Fruit fly (Drosophila melanogaster) whole organism, prepupa: Measurements from ENCODE around the gene Ctr1B.

Source experiments
- Blimp-1 ChIP-seq: fragments of 200-800 bp; sonication (Bioruptor generic); optimal IDR thresholded peaks from 3 replicates; lab custom pipeline; 2017; ENCODE audit warnings: missing biosample characterization, missing genetic modification characterization, mild to moderate bottlenecking, moderate library complexity, missing genetic modification reagents
- CG10631 ChIP-seq: fragments of 200-800 bp; sonication (Bioruptor generic); optimal IDR thresholded peaks from 2 replicates; lab custom pipeline; 2016; ENCODE audit warnings: missing biosample characterization, missing genetic modification characterization
- CG11294 ChIP-seq: fragments of 200-800 bp; sonication (Bioruptor generic); IDR thresholded peaks from 2 replicates; pipeline ENCODE4 v1.3.6; 2022; ENCODE audit warnings: missing biosample characterization, missing genetic modification characterization
- CG11902 ChIP-seq: fragments of 200-800 bp; sonication (Bioruptor generic); optimal IDR thresholded peaks from 3 replicates; lab custom pipeline; 2016; ENCODE audit warnings: missing biosample characterization, missing genetic modification characterization
- CG1621 ChIP-seq: fragments of 200-800 bp; sonication (Bioruptor generic); optimal IDR thresholded peaks from 3 replicates; lab custom pipeline; 2018; ENCODE audit warnings: missing biosample characterization, mild to moderate bottlenecking, missing genetic modification characterization
- CG16779 ChIP-seq: fragments of 200-800 bp; sonication (Bioruptor generic); optimal IDR thresholded peaks from 3 replicates; lab custom pipeline; 2017; ENCODE audit warnings: missing biosample characterization, mild to moderate bottlenecking, missing genetic modification characterization
- CG3032 ChIP-seq: fragments of 200-800 bp; optimal IDR thresholded peaks from 2 replicates; lab custom pipeline; 2019; ENCODE audit warnings: missing biosample characterization, mild to moderate bottlenecking, missing genetic modification characterization, moderate library complexity
- CG34406 ChIP-seq: fragments of 200-800 bp; sonication (Bioruptor generic); optimal IDR thresholded peaks from 3 replicates; lab custom pipeline; 2016; ENCODE audit warnings: missing biosample characterization, missing genetic modification characterization
- CG3919 ChIP-seq: fragments of 200-800 bp; sonication (Bioruptor generic); optimal IDR thresholded peaks from 3 replicates; lab custom pipeline; 2016; ENCODE audit warnings: missing biosample characterization, missing genetic modification characterization
- CG6854 ChIP-seq: fragments of 200-800 bp; sonication (Bioruptor generic); optimal IDR thresholded peaks from 2 replicates; lab custom pipeline; 2017; ENCODE audit warnings: missing biosample characterization, mild to moderate bottlenecking, missing genetic modification characterization
- CG7368 ChIP-seq: fragments of 200-800 bp; sonication (Bioruptor generic); optimal IDR thresholded peaks from 3 replicates; lab custom pipeline; 2016; ENCODE audit warnings: missing biosample characterization, missing genetic modification characterization
- CG8319 ChIP-seq: fragments of 200-800 bp; sonication (Bioruptor generic); optimal IDR thresholded peaks from 3 replicates; lab custom pipeline; 2016; ENCODE audit warnings: missing biosample characterization, missing genetic modification characterization
- CG8632 ChIP-seq: fragments of 200-800 bp; sonication (Bioruptor generic); optimal IDR thresholded peaks from 3 replicates; lab custom pipeline; 2016; ENCODE audit warnings: missing biosample characterization, missing genetic modification characterization
- Eip78C ChIP-seq: fragments of 200-800 bp; sonication (Bioruptor generic); peaks from one replicate; lab custom pipeline; 2016; ENCODE audit warnings: missing biosample characterization, missing genetic modification characterization
- Eip93F ChIP-seq: fragments of 200-800 bp; sonication (Bioruptor generic); optimal IDR thresholded peaks from 2 replicates; lab custom pipeline; 2016; ENCODE audit warnings: missing biosample characterization, mild to moderate bottlenecking, missing genetic modification characterization
- Ets21C ChIP-seq: fragments of 200-800 bp; sonication (Bioruptor generic); optimal IDR thresholded peaks from 3 replicates; lab custom pipeline; 2016; ENCODE audit warnings: missing biosample characterization, missing genetic modification characterization
- Ets96B ChIP-seq: fragments of 200-800 bp; optimal IDR thresholded peaks from 2 replicates; lab custom pipeline; 2019; ENCODE audit warnings: missing biosample characterization, mild to moderate bottlenecking, missing genetic modification characterization, moderate library complexity
- Met ChIP-seq: fragments of 200-800 bp; sonication (Bioruptor generic); optimal IDR thresholded peaks from 3 replicates; lab custom pipeline; 2016; ENCODE audit warnings: missing biosample characterization, missing genetic modification characterization
- OdsH ChIP-seq: fragments of 200-800 bp; sonication (Bioruptor generic); optimal IDR thresholded peaks from 3 replicates; lab custom pipeline; 2016; ENCODE audit warnings: missing biosample characterization, missing genetic modification characterization
- Sox102F ChIP-seq: fragments of 200-800 bp; sonication (Bioruptor generic); optimal IDR thresholded peaks from 2 replicates; lab custom pipeline; 2016; ENCODE audit warnings: missing biosample characterization, mild to moderate bottlenecking, missing genetic modification characterization
- Sox14 ChIP-seq: fragments of 200-800 bp; sonication (Bioruptor generic); optimal IDR thresholded peaks from 3 replicates; lab custom pipeline; 2016; ENCODE audit warnings: missing biosample characterization, missing genetic modification characterization
- Sox15 ChIP-seq: fragments of 200-800 bp; sonication (Bioruptor generic); optimal IDR thresholded peaks from 3 replicates; lab custom pipeline; 2016; ENCODE audit warnings: missing biosample characterization, missing genetic modification characterization
- achi ChIP-seq: fragments of 200-800 bp; sonication (Bioruptor generic); optimal IDR thresholded peaks from 3 replicates; lab custom pipeline; 2016; ENCODE audit warnings: missing biosample characterization, missing genetic modification characterization
- dac ChIP-seq: fragments of 200-800 bp; sonication (Bioruptor generic); optimal IDR thresholded peaks from 2 replicates; lab custom pipeline; 2017; ENCODE audit warnings: missing biosample characterization, mild to moderate bottlenecking, missing genetic modification characterization
- eg ChIP-seq: fragments of 200-800 bp; sonication (Bioruptor generic); IDR thresholded peaks from 3 replicates; pipeline ENCODE4 v1.3.6; 2022; ENCODE audit warnings: missing biosample characterization, missing genetic modification characterization
- esn ChIP-seq: fragments of 200-800 bp; sonication (Bioruptor generic); optimal IDR thresholded peaks from 2 replicates; lab custom pipeline; 2016; ENCODE audit warnings: missing biosample characterization, mild to moderate bottlenecking, missing genetic modification characterization, moderate library complexity
- fd59A ChIP-seq: fragments of 200-800 bp; sonication (Bioruptor generic); optimal IDR thresholded peaks from 2 replicates; lab custom pipeline; 2017; ENCODE audit warnings: missing biosample characterization, mild to moderate bottlenecking, missing genetic modification characterization, missing genetic modification reagents
- fd85E ChIP-seq: fragments of 200-800 bp; sonication (Bioruptor generic); optimal IDR thresholded peaks from 3 replicates; lab custom pipeline; 2016; ENCODE audit warnings: missing biosample characterization, missing genetic modification characterization
- fkh ChIP-seq: fragments of 200-800 bp; sonication (Bioruptor generic); optimal IDR thresholded peaks from 3 replicates; lab custom pipeline; 2017; ENCODE audit warnings: missing biosample characterization, mild to moderate bottlenecking, missing genetic modification characterization, moderate library complexity
- net ChIP-seq: fragments of 200-800 bp; sonication (Bioruptor generic); optimal IDR thresholded peaks from 3 replicates; lab custom pipeline; 2016; ENCODE audit warnings: missing biosample characterization, missing genetic modification characterization
- pdm3 ChIP-seq: fragments of 200-800 bp; sonication (Bioruptor generic); optimal IDR thresholded peaks from 3 replicates; lab custom pipeline; 2016; ENCODE audit warnings: missing biosample characterization, missing genetic modification characterization
- salr ChIP-seq, 2 experiments: fragments of 200-800 bp; sonication (Bioruptor generic); optimal IDR thresholded peaks; 3 replicates each; lab custom pipeline; 2016 to 2018; ENCODE audit warnings: missing biosample characterization in 2 of 2, missing genetic modification characterization in 2 of 2, mild to moderate bottlenecking in 1 of 2
- spab ChIP-seq: fragments of 200-800 bp; sonication (Bioruptor generic); optimal IDR thresholded peaks from 2 replicates; lab custom pipeline; 2017; ENCODE audit warnings: missing biosample characterization, mild to moderate bottlenecking, missing genetic modification characterization, missing genetic modification reagents
- ss ChIP-seq, 2 experiments: fragments of 200-800 bp; sonication (Bioruptor generic); optimal IDR thresholded peaks; 2 replicates in 1 of 2; 3 replicates in 1 of 2; lab custom pipeline; 2017 to 2018; ENCODE audit warnings: mild to moderate bottlenecking in 2 of 2, missing biosample characterization in 2 of 2, missing genetic modification characterization in 2 of 2, moderate library complexity in 1 of 2
- topi ChIP-seq: fragments of 200-800 bp; sonication (Bioruptor generic); optimal IDR thresholded peaks from 3 replicates; lab custom pipeline; 2016; ENCODE audit warnings: missing biosample characterization, missing genetic modification characterization
- vri ChIP-seq: fragments of 200-800 bp; sonication (Bioruptor generic); optimal IDR thresholded peaks from 3 replicates; lab custom pipeline; 2016; ENCODE audit warnings: missing biosample characterization, mild to moderate bottlenecking, missing genetic modification characterization

Ctr1B gene

dm6 chr3R:8349449-8350115 is 32.2 kb downstream of the Ctr1B start, which contains the start of gene Atg13 (continued):
- TF ChIP-seq CG8632 (GFP tag; lab: Kevin White, UChicago) (no peak), spab (no peak), Sox14 (GFP tag; lab: Kevin White, UChicago) (peak; percentile 78), CG7368 (GFP tag; lab: Kevin White, UChicago) (no peak), topi (GFP tag; lab: Kevin White, UChicago) (no peak), CG16779 (tag; lab: Kevin White, UChicago) (no peak), Sox102F (GFP tag; lab: Kevin White, UChicago) (no peak), dac (GFP tag; lab: Kevin White, UChicago) (no peak), ss (GFP tag; optimal IDR thresholded peaks at IDR 0.05; lab: Kevin White, UChicago) (peak; percentile 90 to 94), fkh (GFP tag; lab: Kevin White, UChicago) (no peak), CG3919 (no peak), Sox15 (GFP tag; lab: Kevin White, UChicago) (no peak), fd85E (GFP tag; lab: Kevin White, UChicago) (no peak), Blimp-1 (GFP tag; lab: Kevin White, UChicago) (peak; percentile 26), CG3032 (tag; lab: Kevin White, UChicago) (peak; percentile 33), Ets96B (peak; percentile 46), CG6854 (peak; percentile 86), Met (GFP tag; lab: Kevin White, UChicago) (no peak), CG1621 (tag; lab: Kevin White, UChicago) (peak; percentile 72), CG8319 (GFP tag; lab: Kevin White, UChicago) (peak; percentile 83), eg (GFP tag; lab: Robert Waterston, UW) (no peak; the same call in 2 of the 3 replicates), esn (peak; percentile 32), vri (GFP tag; lab: Kevin White, UChicago) (no peak), CG11294 (no peak), net (GFP tag; lab: Kevin White, UChicago) (no peak), Ets21C (no peak), Eip93F (GFP tag; lab: Kevin White, UChicago) (no peak), pdm3 (GFP tag; lab: Kevin White, UChicago) (no peak), CG11902 (GFP tag; lab: Kevin White, UChicago) (no peak), CG34406 (no peak)

dm6 chr3R:8352961-8353728 is 35.7 kb downstream of the Ctr1B start:
- peak; percentile 45 for TF ChIP-seq fkh (GFP tag; lab: Kevin White, UChicago)
- peak; percentile 43 for TF ChIP-seq Eip78C (GFP tag; lab: Kevin White, UChicago)
- TF ChIP-seq vri (GFP tag; lab: Kevin White, UChicago), result peak; percentile 90
- no peak for TF ChIP-seq CG10631 (GFP tag; lab: Kevin White, UChicago)
- TF ChIP-seq net (GFP tag; lab: Kevin White, UChicago), result peak; percentile 51

- TF ChIP-seq fd59A (GFP tag; lab: Kevin White, UChicago), result no peak
- TF ChIP-seq CG34406, result no peak
- no peak for TF ChIP-seq OdsH (GFP tag; lab: Kevin White, UChicago)
- no peak for TF ChIP-seq salr (GFP tag; optimal IDR thresholded peaks at IDR 0.05; lab: Kevin White, UChicago)
- no peak for TF ChIP-seq achi
Measured at dm6 chr3R:8353994-8354393, 36.6 kb downstream of the Ctr1B start.
